Worm (Caenorhabditis elegans): ENCODE measurements around the gene aqp-7.

ce11 chrX:3057656-3058055, 32.8 kb downstream of the aqp-7 start:
- no peak for TF ChIP-seq F55B11.4 (tag; optimal IDR thresholded peaks at IDR 0.05; ENCODE audit: borderline replicate concordance, insufficient read depth)
- no peak for TF ChIP-seq efl-1 (GFP tag; optimal IDR thresholded peaks at IDR 0.05)
